Worm (Caenorhabditis elegans) whole organism, late embryonic: ENCODE data around the gene R06B9.5.
A peak's percentile ranks its signal among the peaks of the same experiment; 100 is the strongest.

Experiments
- F13H6.1 ChIP-seq: sonication (generic microtip); optimal IDR thresholded peaks from 2 replicates; lab custom pipeline; 2016; ENCODE audit warnings: missing genetic modification characterization, missing compliant biosample characterization
- ahr-1 ChIP-seq: sonication (generic microtip); optimal IDR thresholded peaks from 2 replicates; lab custom pipeline; 2016; ENCODE audit warnings: missing genetic modification characterization, missing compliant biosample characterization
- ama-1 ChIP-seq: fragments of 150-350 bp; optimal IDR thresholded peaks from 2 replicates; lab custom pipeline; 2014
- ceh-9 ChIP-seq: sonication (generic microtip); optimal IDR thresholded peaks from 2 replicates; lab custom pipeline; 2016; ENCODE audit warnings: mild to moderate bottlenecking, missing genetic modification characterization, inconsistent platforms, missing compliant biosample characterization
- hlh-30 ChIP-seq: sonication (generic microtip); optimal IDR thresholded peaks from 2 replicates; lab custom pipeline; 2017; ENCODE audit warnings: antibody characterized with exemption, missing genetic modification characterization, missing compliant biosample characterization; ENCODE audit not compliant: insufficient read depth
- lin-11 ChIP-seq: fragments of 200-800 bp; sonication (Bioruptor generic); optimal IDR thresholded peaks from 2 replicates; lab custom pipeline; 2018; ENCODE audit warnings: mild to moderate bottlenecking, missing genetic modification characterization, missing compliant biosample characterization
- nfya-1 ChIP-seq: sonication (generic microtip); optimal IDR thresholded peaks from 2 replicates; lab custom pipeline; 2017; ENCODE audit warnings: missing genetic modification characterization, mild to moderate bottlenecking, missing compliant biosample characterization, antibody characterized with exemption, moderate library complexity
- nhr-11 ChIP-seq: fragments of 150-350 bp; optimal IDR thresholded peaks from 2 replicates; lab custom pipeline; 2014; ENCODE audit warnings: missing biosample characterization, missing genetic modification characterization
- nhr-232 ChIP-seq: sonication (generic microtip); optimal IDR thresholded peaks from 2 replicates; lab custom pipeline; 2016; ENCODE audit warnings: missing genetic modification characterization, missing compliant biosample characterization
- pag-3 ChIP-seq: sonication (generic microtip); optimal IDR thresholded peaks from 2 replicates; lab custom pipeline; 2016; ENCODE audit warnings: missing compliant biosample characterization, missing genetic modification characterization, borderline replicate concordance
- pha-4 ChIP-seq: fragments of 150-350 bp; optimal IDR thresholded peaks from 2 replicates; lab custom pipeline; 2018; ENCODE audit warnings: missing biosample characterization, missing genetic modification reagents, missing genetic modification characterization
- pqm-1 ChIP-seq: sonication (generic microtip); optimal IDR thresholded peaks from 2 replicates; lab custom pipeline; 2016; ENCODE audit warnings: missing genetic modification characterization, missing compliant biosample characterization

DNA sequence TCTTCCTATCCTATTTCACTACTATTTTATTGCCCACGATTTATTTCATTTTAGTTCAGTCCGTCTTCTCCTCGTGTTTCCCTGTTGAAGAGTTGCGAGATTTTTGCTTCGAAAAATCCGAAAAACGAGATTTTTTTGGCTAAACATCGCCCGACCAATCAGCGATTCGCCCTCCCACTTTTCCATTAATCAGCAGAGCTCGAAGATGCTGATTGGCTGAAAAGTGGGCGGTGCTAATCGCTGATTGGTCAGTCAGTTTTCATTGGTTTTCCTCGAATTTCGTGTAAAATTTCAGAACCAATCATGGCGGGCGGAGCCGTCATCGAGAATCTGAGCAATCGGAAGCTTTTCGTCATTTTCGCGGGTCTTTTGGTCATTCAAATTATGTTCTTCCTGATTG lies 5.3 kb downstream of the R06B9.5 start, which contains the start of gene mig-14:
- TF ChIP-seq pag-3 (tag; lab: Kevin White, UChicago), result no peak
- TF ChIP-seq nfya-1 (tag; lab: Kevin White, UChicago), result peak; percentile 99
- TF ChIP-seq ahr-1 (tag; lab: Kevin White, UChicago), result no peak
- TF ChIP-seq hlh-30, result no peak
- TF ChIP-seq lin-11 (tag; lab: Kevin White, UChicago), result no peak
- TF ChIP-seq pqm-1 (tag; lab: Kevin White, UChicago), result no peak
- TF ChIP-seq pha-4, result no peak
- no peak for TF ChIP-seq ceh-9 (tag; lab: Kevin White, UChicago)
- no peak for TF ChIP-seq nhr-11 (tag; lab: Kevin White, UChicago)
- no peak for TF ChIP-seq nhr-232
- no peak for TF ChIP-seq ama-1 (lab: Kevin White, UChicago)
- no peak for TF ChIP-seq F13H6.1 (tag; lab: Kevin White, UChicago)
